Worm (Caenorhabditis elegans) whole organism, L4 larva: Measurements from ENCODE around the gene C53C11.1.

Experiments
- ceh-82 ChIP-seq: sonication (generic microtip); optimal IDR thresholded peaks from 2 replicates; lab custom pipeline; 2017; ENCODE audit warnings: missing biosample characterization, missing genetic modification characterization
- dpl-1 ChIP-seq: fragments of 150-350 bp; optimal IDR thresholded peaks from 2 replicates; lab custom pipeline; 2014; ENCODE audit warnings: missing biosample characterization, missing genetic modification reagents, missing genetic modification characterization
- duxl-1 ChIP-seq: sonication (generic microtip); optimal IDR thresholded peaks from 2 replicates; lab custom pipeline; 2016; ENCODE audit warnings: mild to moderate bottlenecking, missing genetic modification characterization, moderate library complexity, missing compliant biosample characterization; ENCODE audit not compliant: poor library complexity
- hlh-11 ChIP-seq: fragments of 200-800 bp; sonication (Bioruptor generic); optimal IDR thresholded peaks from 2 replicates; lab custom pipeline; 2018; ENCODE audit warnings: mild to moderate bottlenecking, missing genetic modification characterization, missing compliant biosample characterization
- hlh-30 ChIP-seq: sonication (generic microtip); optimal IDR thresholded peaks from 2 replicates; lab custom pipeline; 2017; ENCODE audit warnings: antibody characterized with exemption, mild to moderate bottlenecking, missing genetic modification characterization, missing compliant biosample characterization; ENCODE audit not compliant: insufficient read depth
- nhr-10 ChIP-seq: fragments of 150-350 bp; optimal IDR thresholded peaks from 2 replicates; lab custom pipeline; 2014; ENCODE audit warnings: missing biosample characterization, missing genetic modification characterization
- nhr-111 ChIP-seq: fragments of 200-800 bp; sonication (Bioruptor generic); optimal IDR thresholded peaks from 2 replicates; lab custom pipeline; 2018; ENCODE audit warnings: mild to moderate bottlenecking, missing genetic modification characterization, missing compliant biosample characterization
- nhr-77 ChIP-seq: fragments of 150-350 bp; optimal IDR thresholded peaks from 2 replicates; lab custom pipeline; 2014; ENCODE audit warnings: missing biosample characterization, missing genetic modification characterization
- pha-4 ChIP-seq, 2 experiments: fragments of 150-350 bp in 1 of 2; fragments of 200-800 bp in 1 of 2; sonication (Bioruptor generic) in 1 of 2; IDR thresholded peaks in 1 of 2; optimal IDR thresholded peaks in 1 of 2; 2 replicates each; pipeline versions ENCODE4 v1.3.6 to Lab custom; 2014 to 2022; ENCODE audit warnings: missing genetic modification characterization in 2 of 2, missing genetic modification reagents in 2 of 2, missing biosample characterization in 1 of 2, missing compliant biosample characterization in 1 of 2
- saeg-2 ChIP-seq: fragments of 200-800 bp; sonication (Bioruptor generic); IDR thresholded peaks from 2 replicates; pipeline ENCODE4 v1.3.6; 2022; ENCODE audit warnings: missing genetic modification reagents, missing genetic modification characterization, missing compliant biosample characterization
- snpc-4 ChIP-seq: fragments of 150-350 bp; optimal IDR thresholded peaks from 2 replicates; lab custom pipeline; 2014; ENCODE audit warnings: missing biosample characterization, missing genetic modification characterization
- zag-1 ChIP-seq: fragments of 150-350 bp; optimal IDR thresholded peaks from 2 replicates; lab custom pipeline; 2014; ENCODE audit warnings: missing biosample characterization, missing genetic modification characterization

DNA sequence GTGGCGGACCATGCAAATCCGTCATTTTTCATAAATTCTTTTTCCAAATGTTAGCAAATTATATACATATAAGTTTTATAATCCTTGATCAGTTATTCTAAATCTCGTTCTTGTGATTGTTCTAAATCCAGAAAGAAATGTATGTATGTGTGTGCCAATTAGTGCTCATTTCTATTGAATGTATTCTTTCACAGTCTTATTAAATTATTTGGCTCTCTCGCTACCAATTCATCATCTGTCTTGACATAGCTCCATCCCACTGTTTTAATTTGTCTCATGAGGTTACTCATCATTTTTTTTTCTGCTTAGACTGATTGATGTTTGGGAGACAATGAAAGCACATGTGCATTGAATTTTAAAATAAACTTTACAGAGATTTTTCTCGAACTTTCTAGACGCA, 14.9 kb downstream of the C53C11.1 start:
- TF ChIP-seq ceh-82 (tag; lab: Kevin White, UChicago) (no peak), snpc-4 (tag; lab: Kevin White, UChicago) (no peak), dpl-1 (GFP tag; lab: Kevin White, UChicago) (no peak), saeg-2 (GFP tag; lab: Robert Waterston, UW) (no peak), hlh-11 (no peak), zag-1 (tag; lab: Kevin White, UChicago) (no peak), nhr-77 (tag; lab: Kevin White, UChicago) (no peak), duxl-1 (tag; lab: Kevin White, UChicago) (no peak), pha-4 (GFP tag; IDR thresholded peaks at IDR 0.05; lab: Robert Waterston, UW) (no peak), pha-4 (tag; optimal IDR thresholded peaks at IDR 0.05; lab: Kevin White, UChicago) (no peak), nhr-10 (tag; lab: Kevin White, UChicago) (no peak), nhr-111 (GFP tag; lab: Kevin White, UChicago) (no peak), hlh-30 (tag; lab: Kevin White, UChicago) (no peak)
